Fruit fly (Drosophila melanogaster): Measurements from ENCODE around the gene Klp31E.

The Klp31E gene

DNA sequence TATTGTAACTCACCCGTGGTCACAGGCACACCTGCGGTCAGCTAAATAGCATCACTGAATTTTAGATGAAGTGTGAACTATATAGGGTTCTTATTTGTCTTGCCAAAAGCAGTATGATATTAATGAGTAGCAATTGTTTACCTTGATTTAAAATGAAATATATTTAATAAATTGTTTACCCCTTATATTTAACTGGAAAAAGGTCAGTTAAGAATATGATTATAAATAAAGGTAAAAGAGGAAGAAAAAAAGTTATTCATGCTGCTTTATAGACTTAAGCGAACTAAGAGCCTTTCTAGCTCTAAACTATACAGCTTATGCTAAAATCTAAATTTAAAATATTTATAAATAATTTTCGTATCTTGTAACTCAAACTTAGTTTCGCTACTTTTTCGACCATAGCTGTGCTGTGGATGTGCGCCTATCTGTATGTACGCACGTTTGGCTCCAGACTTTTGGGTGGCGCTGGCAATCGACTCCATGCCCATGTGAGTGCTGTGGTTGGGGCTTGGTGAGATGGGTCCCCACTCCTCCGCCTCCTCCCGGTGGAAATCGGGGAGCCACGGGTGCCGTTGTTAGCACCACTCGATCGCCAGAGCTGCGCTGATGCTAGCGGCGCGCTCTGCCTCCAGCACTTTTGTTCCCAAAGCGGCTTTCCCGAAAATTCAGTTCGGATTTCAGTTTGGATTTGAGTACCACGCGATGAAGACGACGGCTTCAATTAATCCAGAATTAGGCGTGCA, 28.4 kb downstream of the Klp31E start, which contains the start of gene loh (continued):
- TF ChIP-seq pan (optimal IDR thresholded peaks at IDR 0.05) = no peak
- peak in 1 of 2 experiments; percentile 38 for TF ChIP-seq pan (GFP tag; optimal IDR thresholded peaks at IDR 0.05 in 1 of 2, IDR thresholded peaks at IDR 0.05 in 1 of 2)
- TF ChIP-seq BtbVII (GFP tag; optimal IDR thresholded peaks at IDR 0.05) = peak; percentile 46
- TF ChIP-seq CG8765 (GFP tag; IDR thresholded peaks at IDR 0.05) = no peak
- TF ChIP-seq zen (tag; optimal IDR thresholded peaks at IDR 0.05) = peak; percentile 21
- peak; percentile 50 for TF ChIP-seq CG3281 (GFP tag; optimal IDR thresholded peaks at IDR 0.05)
- TF ChIP-seq Xbp1 (GFP tag; optimal IDR thresholded peaks at IDR 0.05) = peak; percentile 46
- TF ChIP-seq CG32772 (GFP tag; IDR thresholded peaks at IDR 0.05) = no peak; the same call in 1 of the 2 replicates
- peak; percentile 74 for TF ChIP-seq D19A (tag; optimal IDR thresholded peaks at IDR 0.05)
- TF ChIP-seq CG3407 (GFP tag; optimal IDR thresholded peaks at IDR 0.05) = peak; percentile 40
- TF ChIP-seq cg (GFP tag; optimal IDR thresholded peaks at IDR 0.05) = peak; percentile 3
- no peak for TF ChIP-seq Dp (GFP tag; optimal IDR thresholded peaks at IDR 0.05)
- 0 out of 2 replicates have a peak, but pooled peaks have one; percentile 45 for TF ChIP-seq HLH3B (GFP tag; IDR thresholded peaks at IDR 0.05)
- TF ChIP-seq tap (tag; optimal IDR thresholded peaks at IDR 0.05) = no peak
- TF ChIP-seq CG13287 (GFP tag; IDR thresholded peaks at IDR 0.05; ENCODE audit: partially characterized antibody) = no peak
- peak; percentile 17; the same call in 1 of the 2 replicates for TF ChIP-seq E2f1 (GFP tag; IDR thresholded peaks at IDR 0.05)
- peak in 1 of 3 experiments; percentile 79 for TF ChIP-seq lola (GFP tag; optimal IDR thresholded peaks at IDR 0.05)
- no peak for TF ChIP-seq Trl (optimal IDR thresholded peaks at IDR 0.05)
- TF ChIP-seq Trl (GFP tag; optimal IDR thresholded peaks at IDR 0.05) = no peak
- no peak for TF ChIP-seq GATAe (GFP tag; conservative IDR thresholded peaks at IDR 0.05)
- TF ChIP-seq CG17829 (tag; optimal IDR thresholded peaks at IDR 0.05) = peak; percentile 65
- TF ChIP-seq CG1602 (GFP tag; optimal IDR thresholded peaks at IDR 0.05) = peak; percentile 61
- no peak for TF ChIP-seq Atf6 (GFP tag; IDR thresholded peaks at IDR 0.05)
- peak; percentile 49; the same call in 1 of the 3 replicates for TF ChIP-seq CG11695 (GFP tag; IDR thresholded peaks at IDR 0.05)
- peak; percentile 21 for TF ChIP-seq cato (GFP tag; optimal IDR thresholded peaks at IDR 0.05; ENCODE audit: borderline replicate concordance)
- peak; percentile 6 for TF ChIP-seq CG12219 (GFP tag; optimal IDR thresholded peaks at IDR 0.05)
- TF ChIP-seq nom (GFP tag; optimal IDR thresholded peaks at IDR 0.05) = no peak
- peak; percentile 18 for TF ChIP-seq CG1529 (GFP tag; optimal IDR thresholded peaks at IDR 0.05)
- TF ChIP-seq NFAT (GFP tag; IDR thresholded peaks at IDR 0.05) = no peak
- TF ChIP-seq nmo (GFP tag; optimal IDR thresholded peaks at IDR 0.05) = peak; percentile 81
- TF ChIP-seq dmrt11E (tag; optimal IDR thresholded peaks at IDR 0.05) = peak; percentile 35
- TF ChIP-seq CG2712 (tag; optimal IDR thresholded peaks at IDR 0.05) = peak; percentile 77
- no peak for TF ChIP-seq CG11085 (GFP tag; IDR thresholded peaks at IDR 0.05)
- TF ChIP-seq Antp (GFP tag; optimal IDR thresholded peaks at IDR 0.05) = no peak
- no peak for TF ChIP-seq pros (GFP tag; optimal IDR thresholded peaks at IDR 0.05)
- no peak for TF ChIP-seq CG18011 (GFP tag; optimal IDR thresholded peaks at IDR 0.05)
- TF ChIP-seq CG11247 (GFP tag; IDR thresholded peaks at IDR 0.05) = no peak
- no peak for TF ChIP-seq tll (GFP tag; optimal IDR thresholded peaks at IDR 0.05)
- peak; percentile 85 for TF ChIP-seq CG18262 (tag; optimal IDR thresholded peaks at IDR 0.05)
- no peak for TF ChIP-seq CG7271 (tag; optimal IDR thresholded peaks at IDR 0.05)
- TF ChIP-seq CG1024 (GFP tag; IDR thresholded peaks at IDR 0.05) = 0 out of 2 replicates have a peak, but pooled peaks have one; percentile 24
- TF ChIP-seq MBD-R2 (GFP tag; IDR thresholded peaks at IDR 0.05) = no peak
- peak; percentile 60 for TF ChIP-seq Asciz (GFP tag; optimal IDR thresholded peaks at IDR 0.05)
- peak; percentile 42 for TF ChIP-seq twi (tag; optimal IDR thresholded peaks at IDR 0.05)
- TF ChIP-seq Max (GFP tag; optimal IDR thresholded peaks at IDR 0.05) = peak; percentile 45
- TF ChIP-seq CG2875 (GFP tag; optimal IDR thresholded peaks at IDR 0.05) = no peak
- TF ChIP-seq ewg (GFP tag; optimal IDR thresholded peaks at IDR 0.05) = peak; percentile 50
- TF ChIP-seq stc (GFP tag; IDR thresholded peaks at IDR 0.05) = 0 out of 2 replicates have a peak, but pooled peaks have one; percentile 39
- no peak for TF ChIP-seq Dad (GFP tag; optimal IDR thresholded peaks at IDR 0.05)

Data from whole organism, embryonic.